Worm (Caenorhabditis elegans): Measurements from ENCODE around the gene fipr-12.

- no peak for TF ChIP-seq skn-1 (tag; optimal IDR thresholded peaks at IDR 0.05)
- no peak for TF ChIP-seq nhr-237 (tag; optimal IDR thresholded peaks at IDR 0.05)
- no peak for TF ChIP-seq fos-1 (tag; optimal IDR thresholded peaks at IDR 0.05)
- no peak for TF ChIP-seq elt-1 (tag; optimal IDR thresholded peaks at IDR 0.05)
- TF ChIP-seq ztf-4 (tag; optimal IDR thresholded peaks at IDR 0.05), result no peak
- no peak for TF ChIP-seq mdl-1 (tag; optimal IDR thresholded peaks at IDR 0.05)
- TF ChIP-seq nfya-1 (tag; optimal IDR thresholded peaks at IDR 0.05; ENCODE audit: insufficient read depth), result no peak
- TF ChIP-seq aly-2 (tag; optimal IDR thresholded peaks at IDR 0.05), result no peak
These were observed 29.3 kb upstream of the fipr-12 start, which contains the start of gene fipr-10 for ce11 chrV:9913863-9914262.
